Worm (Caenorhabditis elegans): ENCODE measurements around the gene col-111.

ce11 chrIV:4667383-4667782 is 9.6 kb upstream of the col-111 start:
- no peak for TF ChIP-seq ztf-1 (GFP tag; conservative IDR thresholded peaks at IDR 0.05)
- TF ChIP-seq ceh-82 (tag; optimal IDR thresholded peaks at IDR 0.05): no peak
- no peak for TF ChIP-seq alr-1 (tag; optimal IDR thresholded peaks at IDR 0.05)
- TF ChIP-seq ztf-4 (tag; optimal IDR thresholded peaks at IDR 0.05): no peak
- TF ChIP-seq egl-27 (tag; optimal IDR thresholded peaks at IDR 0.05): no peak
- no peak for TF ChIP-seq ama-1 (optimal IDR thresholded peaks at IDR 0.05)
- no peak for TF ChIP-seq unc-62 (GFP tag; optimal IDR thresholded peaks at IDR 0.05)
- no peak for TF ChIP-seq elt-3 (tag; optimal IDR thresholded peaks at IDR 0.05)
- TF ChIP-seq ztf-11 (tag; optimal IDR thresholded peaks at IDR 0.05): no peak

All from whole organism, L2 larva.